Worm (Caenorhabditis elegans): ENCODE data around the gene pygo-1.

The pygo-1 gene

DNA sequence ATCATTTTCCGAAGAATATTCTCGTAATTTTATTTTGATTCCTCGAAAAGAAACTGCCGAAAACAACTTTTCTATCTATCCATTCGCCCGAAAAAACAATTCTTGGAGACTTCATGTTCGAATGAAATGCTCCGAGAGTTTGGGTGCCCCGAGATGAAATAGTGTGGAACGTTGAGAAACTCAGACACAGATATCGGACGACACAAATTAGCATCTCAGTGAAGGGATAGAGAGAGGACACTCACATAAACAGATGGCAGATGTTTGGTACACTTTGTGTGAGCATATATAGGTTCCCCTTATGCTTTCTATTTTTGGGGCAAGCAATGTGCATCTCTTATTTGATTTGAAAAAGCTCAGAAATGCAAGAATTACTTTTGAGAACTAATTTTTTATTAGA lies 4.3 kb upstream of the pygo-1 start:
- no peak for TF ChIP-seq unc-62 (GFP tag; optimal IDR thresholded peaks at IDR 0.05)

DNA sequence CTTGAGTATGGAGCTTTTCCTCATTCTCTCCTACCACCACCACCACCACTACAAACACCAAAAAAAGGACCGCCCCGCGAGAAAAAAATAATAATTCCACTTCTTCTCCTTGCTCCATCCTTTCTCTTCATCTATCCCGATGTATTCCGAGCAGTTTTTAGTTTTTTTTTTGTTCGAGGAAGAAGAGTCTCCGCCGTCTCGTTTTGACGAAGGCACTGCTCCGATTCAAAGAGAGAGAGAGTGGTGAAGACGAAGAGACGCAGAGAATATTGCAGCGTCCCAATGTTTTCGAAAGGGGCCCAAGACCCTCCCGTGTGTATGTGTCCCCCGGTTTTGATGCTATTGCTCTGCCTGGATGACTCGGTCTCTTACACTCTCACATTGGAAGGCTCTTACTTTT lies 2.0 kb upstream of the pygo-1 start:
- TF ChIP-seq unc-62 (GFP tag; optimal IDR thresholded peaks at IDR 0.05): no peak

DNA sequence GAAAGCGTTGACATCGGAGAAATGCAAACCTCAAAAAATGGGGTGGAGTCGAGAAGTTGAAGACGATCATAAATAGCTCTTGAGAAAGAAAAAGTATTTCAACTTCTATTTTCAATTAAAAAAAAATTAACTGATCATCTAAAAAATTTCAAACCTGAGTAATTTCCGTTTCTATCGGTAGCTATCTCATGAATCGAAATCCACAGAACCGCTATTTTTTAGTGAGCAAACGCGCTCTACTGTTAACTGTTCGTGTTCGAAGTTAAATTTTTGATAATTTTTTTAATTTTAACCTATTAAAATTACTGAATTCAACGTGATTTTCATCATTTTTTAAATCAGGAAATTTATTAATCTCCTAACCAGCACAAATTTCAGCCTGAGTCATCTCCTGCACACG lies 729 bp downstream of the pygo-1 start:
- no peak for TF ChIP-seq unc-62 (GFP tag; optimal IDR thresholded peaks at IDR 0.05)

DNA sequence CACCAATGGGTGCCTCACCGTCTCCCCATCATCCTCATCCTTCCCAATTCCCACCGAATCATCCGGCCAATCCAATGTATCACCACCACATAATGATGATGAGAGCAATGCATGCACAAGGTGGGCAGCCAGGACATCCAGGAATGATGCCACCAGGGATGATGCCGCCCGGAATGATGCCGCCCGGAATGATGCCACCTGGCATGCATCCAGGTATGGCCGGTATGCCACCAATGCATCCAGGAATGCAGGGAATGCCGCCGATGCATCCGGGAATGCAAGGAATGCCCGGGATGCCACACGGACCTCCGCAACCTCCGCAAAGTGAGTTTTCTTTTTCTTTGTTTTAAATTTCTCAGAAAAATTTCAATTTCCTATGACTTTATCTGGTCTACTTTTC lies 2.7 kb downstream of the pygo-1 start:
- TF ChIP-seq unc-62 (GFP tag; optimal IDR thresholded peaks at IDR 0.05): no peak

DNA sequence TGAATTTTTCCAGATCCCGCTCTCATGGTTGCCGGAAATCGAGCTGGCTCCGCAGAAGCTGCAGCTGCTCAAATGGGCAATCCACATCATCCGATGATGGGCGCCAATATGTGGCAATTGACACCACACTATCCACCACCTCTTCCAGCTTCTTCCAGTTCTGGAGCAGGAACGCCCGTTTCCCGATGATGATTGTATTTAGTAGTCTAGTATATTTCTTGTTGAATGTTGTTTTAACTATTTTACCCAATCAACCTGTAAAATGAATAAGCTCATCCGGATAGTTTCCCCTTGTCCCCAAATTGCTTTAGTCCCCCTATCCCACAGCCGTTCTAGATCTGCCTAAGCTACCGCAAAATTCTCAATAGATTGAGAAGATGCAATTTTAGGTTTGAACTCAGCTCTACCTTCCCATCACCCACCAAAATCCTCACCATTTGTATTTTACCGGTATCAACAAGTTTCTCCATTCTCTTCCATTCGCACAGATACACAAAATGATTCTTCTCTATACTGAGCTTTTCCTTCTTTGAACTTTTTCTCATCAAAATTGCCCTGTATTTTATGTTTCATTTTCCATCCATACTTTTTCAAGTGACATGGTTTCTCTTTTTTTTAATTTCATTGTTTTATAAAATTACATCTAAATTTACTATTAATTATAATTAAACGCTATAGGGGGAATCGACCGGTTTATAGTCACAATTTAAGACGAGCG lies 3.3 kb downstream of the pygo-1 start:
- no peak for TF ChIP-seq unc-62 (GFP tag; optimal IDR thresholded peaks at IDR 0.05)

DNA sequence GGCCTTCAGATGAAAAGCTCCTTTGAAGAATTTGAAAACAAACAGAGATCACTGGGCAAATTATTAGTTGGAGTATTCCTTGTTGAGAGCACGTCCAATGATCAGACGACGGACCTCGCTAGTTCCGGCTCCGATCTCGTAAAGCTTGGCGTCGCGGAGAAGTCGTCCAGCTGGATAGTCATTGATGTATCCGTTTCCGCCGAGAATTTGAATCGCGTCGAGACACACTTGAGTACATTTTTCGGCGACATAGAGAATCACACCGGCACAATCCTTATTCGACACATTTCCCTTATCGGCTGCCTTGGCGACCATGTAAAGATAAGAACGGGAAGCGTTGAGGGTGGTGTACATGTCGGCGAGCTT lies 3.8 kb downstream of the pygo-1 start:
- no peak for TF ChIP-seq unc-62 (GFP tag; optimal IDR thresholded peaks at IDR 0.05)

DNA sequence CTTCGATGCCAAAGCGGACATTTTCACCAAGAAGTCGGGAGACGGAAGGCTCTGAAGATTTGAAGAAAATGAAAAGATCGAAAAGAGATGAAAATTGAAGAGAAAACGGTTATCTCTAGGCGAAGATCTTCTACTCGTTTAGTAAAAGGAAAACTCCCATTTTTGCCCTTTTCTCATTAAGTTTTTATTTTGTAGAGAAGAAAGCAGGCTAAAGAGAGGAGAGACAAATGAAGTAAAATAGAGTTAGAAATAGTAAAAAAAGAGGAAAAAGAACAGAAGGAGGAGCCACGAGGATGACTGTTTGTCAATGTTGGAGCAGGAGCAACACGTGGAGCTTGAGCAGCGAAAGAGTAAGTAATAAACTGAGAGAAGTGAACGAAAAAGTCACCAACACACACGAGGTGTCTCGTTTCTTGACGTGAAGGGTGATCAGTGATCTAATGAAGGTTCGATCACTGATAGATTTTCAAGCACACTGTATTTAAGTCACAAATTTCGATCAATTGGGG lies 5.8 kb downstream of the pygo-1 start, which contains the start of gene ivd-1:
Gene ivd-1 (minus strand): TSS at position 51 of the 509 bp plus-strand sequence.
- TF ChIP-seq unc-62 (GFP tag; optimal IDR thresholded peaks at IDR 0.05): no peak

DNA sequence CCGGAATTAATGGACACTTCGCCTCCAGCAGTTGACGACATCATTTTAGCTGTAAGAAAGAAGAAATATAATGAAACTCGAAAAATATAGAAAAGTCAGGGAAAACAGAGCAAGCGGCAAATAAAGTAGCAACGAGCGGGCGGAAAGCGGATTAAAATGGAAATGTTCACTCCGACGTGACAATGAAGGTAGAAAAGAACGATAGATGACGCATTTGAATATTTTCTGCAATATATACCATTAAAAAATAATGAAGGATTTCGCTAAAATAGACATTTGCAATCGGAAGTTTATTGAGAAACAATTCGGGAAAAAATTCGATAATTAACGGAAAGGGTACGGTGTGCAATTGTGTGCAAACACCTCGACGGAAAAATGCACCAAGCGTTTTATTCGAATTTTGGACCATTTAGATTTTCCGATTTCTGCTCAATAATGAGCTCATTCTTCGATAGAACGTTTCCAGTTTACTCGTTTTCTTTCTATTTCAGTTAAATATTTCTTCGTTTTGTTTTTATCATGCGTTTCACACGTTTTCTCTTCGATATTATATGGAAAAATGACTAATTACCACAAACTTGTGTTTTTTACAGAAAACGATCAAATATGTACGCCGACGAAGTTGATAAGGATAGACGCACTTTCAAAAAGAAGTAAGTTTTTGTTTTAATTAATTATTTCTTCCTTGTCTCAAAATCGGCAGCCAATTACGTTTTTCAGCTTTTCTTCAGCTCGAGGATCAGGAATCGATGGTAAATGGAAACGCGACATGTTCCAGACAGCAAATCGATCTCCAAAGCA lies 8.1 kb downstream of the pygo-1 start, which contains the start of the genes snpn-1 and C02B10.4:
Gene snpn-1 (minus strand): TSS at position 51 of the 801 bp plus-strand sequence.
Gene C02B10.4 (plus strand): TSS at position 594 of the 801 bp plus-strand sequence.
- TF ChIP-seq unc-62 (GFP tag; optimal IDR thresholded peaks at IDR 0.05): no peak

DNA sequence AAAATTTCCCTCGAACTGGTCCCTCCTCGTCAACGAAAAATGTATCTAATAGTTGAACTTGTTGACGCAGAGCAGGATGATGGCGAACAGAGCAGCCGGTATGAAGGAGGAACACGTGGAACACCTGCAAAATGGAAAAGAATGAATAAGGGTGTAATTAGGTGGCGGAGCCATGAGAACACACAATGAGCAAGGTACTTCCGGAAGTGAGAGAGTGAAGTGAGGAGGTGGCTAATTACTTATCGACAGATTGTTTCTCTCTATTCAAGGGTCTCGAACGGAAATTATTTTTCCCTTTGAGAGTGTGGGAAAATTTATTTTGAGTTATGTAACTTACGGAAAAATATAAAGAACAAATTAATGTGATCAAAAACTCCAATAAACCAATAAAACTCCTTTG lies 10.4 kb downstream of the pygo-1 start:
- TF ChIP-seq unc-62 (GFP tag; optimal IDR thresholded peaks at IDR 0.05): no peak

DNA sequence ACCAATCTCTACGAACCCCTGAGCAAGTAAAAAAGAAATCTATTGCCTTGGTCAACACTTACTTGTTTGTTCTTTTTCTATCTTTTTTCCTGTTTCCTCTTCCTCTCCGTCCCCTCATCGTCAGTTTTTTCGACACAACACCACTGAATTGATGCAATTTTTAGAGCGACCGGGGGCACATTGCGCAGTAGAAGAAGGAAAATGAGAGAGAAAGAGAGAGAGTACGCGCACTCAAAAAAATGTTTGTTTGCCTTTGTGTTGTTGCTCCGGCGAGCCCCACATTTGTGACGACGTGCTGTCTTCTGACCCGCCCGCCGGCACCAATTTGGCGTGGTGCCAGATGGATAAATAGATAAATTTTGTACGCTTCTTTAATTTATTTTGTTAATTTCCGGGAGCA lies 17.0 kb downstream of the pygo-1 start:
- no peak for TF ChIP-seq unc-62 (GFP tag; optimal IDR thresholded peaks at IDR 0.05)

DNA sequence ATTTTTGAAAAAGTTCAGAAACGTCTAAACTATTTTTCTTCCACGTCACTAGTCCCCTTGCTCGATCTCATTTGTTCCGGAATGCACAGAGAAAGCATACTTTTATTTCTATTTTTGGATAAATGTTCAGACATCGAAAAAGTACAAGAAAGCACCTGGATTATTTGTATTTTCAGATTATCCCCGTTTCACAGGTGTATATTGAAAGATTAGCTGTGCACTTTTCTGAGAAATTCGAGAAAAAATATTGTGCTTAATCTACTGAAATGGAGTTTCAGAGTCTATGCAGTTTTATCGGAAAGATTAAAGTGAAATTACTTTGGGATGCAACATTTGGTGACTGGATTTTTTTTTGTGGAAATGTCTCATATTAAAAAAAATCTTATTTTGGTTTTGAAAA lies 18.8 kb downstream of the pygo-1 start:
- no peak for TF ChIP-seq unc-62 (GFP tag; optimal IDR thresholded peaks at IDR 0.05)

DNA sequence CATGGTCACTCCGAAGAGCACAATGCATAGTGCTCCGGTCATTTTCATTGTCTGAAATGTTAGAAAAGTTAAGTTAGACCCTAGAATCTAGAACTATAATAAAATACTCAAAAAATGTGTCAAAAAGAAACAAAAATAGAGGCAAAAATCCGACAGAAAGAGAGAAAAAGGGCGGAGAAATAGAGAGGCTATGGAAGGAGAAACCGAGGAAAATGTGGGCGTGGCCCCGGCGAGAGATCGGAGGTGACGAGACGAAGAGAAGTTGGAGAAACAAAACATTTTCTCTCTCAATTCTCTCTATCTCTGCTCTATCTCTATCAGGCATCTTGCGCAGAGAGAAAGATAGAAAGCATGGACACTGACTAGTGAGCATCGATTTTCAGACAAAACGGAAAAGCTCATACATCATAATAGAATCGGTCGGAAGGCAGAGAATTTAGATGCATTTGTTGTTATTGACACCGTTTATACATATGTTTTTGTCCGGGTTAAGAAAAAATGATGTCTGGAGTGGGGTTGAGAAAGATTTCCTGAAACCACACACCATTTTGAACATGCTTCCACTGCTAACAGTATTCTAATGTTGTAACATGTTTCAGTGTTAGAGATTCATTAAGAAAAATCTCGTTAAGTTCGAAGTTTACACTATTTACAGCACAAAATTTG lies 20.3 kb downstream of the pygo-1 start, which contains the start of gene C02B10.3:
Gene C02B10.3 (minus strand): TSS at position 51 of the 666 bp plus-strand sequence.
- TF ChIP-seq unc-62 (GFP tag; optimal IDR thresholded peaks at IDR 0.05): no peak

DNA sequence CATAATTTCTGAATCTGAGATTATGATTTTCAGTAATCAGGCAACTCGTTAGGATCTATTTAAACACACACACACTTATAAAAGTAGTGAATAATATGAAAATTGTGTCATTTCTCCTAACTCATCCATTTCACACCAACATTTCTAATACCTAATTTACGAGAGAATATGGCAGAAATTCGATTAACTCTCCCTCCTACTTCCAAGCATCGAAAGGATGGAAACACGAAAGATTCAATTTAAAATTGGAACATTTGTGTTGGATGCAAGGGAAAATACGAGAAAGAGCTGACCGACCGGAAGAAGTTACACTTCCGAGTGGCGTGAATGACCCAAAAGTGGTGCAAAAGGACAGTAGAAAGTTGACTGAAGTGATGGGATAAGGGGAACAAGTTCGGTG lies 25.9 kb downstream of the pygo-1 start:
- no peak for TF ChIP-seq unc-62 (GFP tag; optimal IDR thresholded peaks at IDR 0.05)

DNA sequence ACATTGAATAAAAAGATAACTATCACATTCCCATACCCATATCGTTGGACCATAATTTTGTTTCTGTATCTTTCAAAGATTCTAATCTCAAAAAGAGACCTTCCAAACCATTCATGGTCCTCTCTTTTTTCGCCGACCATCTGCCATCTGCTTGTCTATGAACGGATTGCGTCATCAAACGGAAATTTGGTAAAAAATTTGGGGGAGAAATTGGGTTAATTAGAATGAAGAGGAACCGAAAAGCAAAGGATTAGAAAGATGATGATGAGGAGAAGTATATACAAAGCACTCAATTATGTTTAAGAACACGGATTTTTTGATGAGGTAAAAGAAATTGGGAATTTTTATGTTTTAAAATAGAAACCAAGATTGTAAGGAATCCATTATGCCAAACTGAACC lies 26.8 kb downstream of the pygo-1 start:
- no peak for TF ChIP-seq unc-62 (GFP tag; optimal IDR thresholded peaks at IDR 0.05)

DNA sequence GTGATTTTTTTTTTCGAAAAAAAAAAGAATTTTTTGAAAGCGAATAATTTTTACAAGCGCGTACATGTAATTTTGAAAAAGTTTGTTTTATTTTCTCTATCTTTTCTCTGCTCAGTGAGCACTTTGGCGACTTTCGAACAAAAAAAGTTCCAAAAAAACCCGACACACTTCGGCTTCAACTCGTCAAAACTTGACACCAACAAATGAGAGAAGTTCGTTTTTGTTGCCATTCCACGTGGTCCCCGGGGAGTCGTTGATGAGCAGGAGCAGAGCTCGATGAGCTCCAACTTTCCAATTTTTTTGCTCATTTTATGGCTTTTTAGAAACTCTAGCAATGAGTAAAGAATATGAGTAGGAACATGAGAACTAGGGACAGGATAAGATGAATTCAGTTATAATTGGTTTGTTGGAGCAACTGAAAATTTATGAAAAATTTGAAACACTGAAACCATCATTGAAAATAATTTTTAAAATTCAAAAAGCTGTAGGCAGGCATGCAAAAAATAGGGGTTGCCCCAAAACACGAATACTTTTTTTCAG lies 27.4 kb downstream of the pygo-1 start:
- TF ChIP-seq unc-62 (GFP tag; optimal IDR thresholded peaks at IDR 0.05): no peak

DNA sequence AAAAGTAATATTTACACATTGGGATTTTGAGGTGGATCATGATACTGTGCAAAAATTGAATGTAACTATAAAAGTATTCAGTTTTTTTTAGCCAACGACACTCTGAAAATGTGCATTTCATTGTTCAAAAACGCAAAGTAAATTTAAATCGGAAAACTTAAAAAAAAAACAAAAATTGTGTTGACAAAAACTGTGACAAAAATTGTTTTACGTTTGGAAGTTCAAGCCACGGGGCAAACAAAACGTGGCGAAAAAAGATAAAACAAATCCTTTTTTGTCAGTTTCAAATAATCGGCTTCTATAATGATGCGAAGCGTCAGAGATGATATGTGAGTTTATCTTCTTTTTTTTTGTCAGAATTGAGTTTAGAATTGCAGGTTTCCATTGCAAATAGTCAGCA lies 28.4 kb downstream of the pygo-1 start, which contains the start of gene AC7.3:
Gene AC7.3 (plus strand): TSS at position 301 of the 400 bp plus-strand sequence.
- no peak for TF ChIP-seq unc-62 (GFP tag; optimal IDR thresholded peaks at IDR 0.05)

Measured in whole organism, dauer.